Worm (Caenorhabditis elegans): Measurements from ENCODE around the gene unc-33.

ce11 chrIV:3467128-3467527 is 49.6 kb upstream of the unc-33 start, which contains the start of gene F58E2.3:
- TF ChIP-seq dao-5 (tag; optimal IDR thresholded peaks at IDR 0.05) (no peak), him-1 (tag; optimal IDR thresholded peaks at IDR 0.05) (no peak), W03F9.2 (tag; optimal IDR thresholded peaks at IDR 0.05) (no peak)
